Fruit fly (Drosophila melanogaster) whole organism, wandering third instar larva: ENCODE measurements around the gene CG14610.

Experiments used
- Abd-B ChIP-seq: fragments of >200 bp; optimal IDR thresholded peaks from 2 replicates; lab custom pipeline; 2017; ENCODE audit warnings: missing biosample characterization, missing genetic modification characterization
- CG32264 ChIP-seq: fragments of 200-800 bp; sonication (Bioruptor generic); optimal IDR thresholded peaks from 2 replicates; lab custom pipeline; 2016; ENCODE audit warnings: missing biosample characterization, missing genetic modification characterization
- CG9705 ChIP-seq: fragments of 200-800 bp; sonication (Bioruptor generic); optimal IDR thresholded peaks from 2 replicates; lab custom pipeline; 2018; ENCODE audit warnings: missing biosample characterization, mild to moderate bottlenecking, missing genetic modification characterization
- CrebA ChIP-seq: fragments of 200-800 bp; sonication (Bioruptor generic); optimal IDR thresholded peaks from 2 replicates; lab custom pipeline; 2016; ENCODE audit warnings: missing biosample characterization, mild to moderate bottlenecking, missing genetic modification characterization, borderline replicate concordance
- Dfd ChIP-seq: fragments of >200 bp; optimal IDR thresholded peaks from 2 replicates; lab custom pipeline; 2017; ENCODE audit warnings: missing biosample characterization, missing genetic modification characterization
- Dif ChIP-seq: fragments of 200-275, 200-300 bp; sonication (Bioruptor generic); optimal IDR thresholded peaks from 2 replicates; lab custom pipeline; 2018; ENCODE audit warnings: missing biosample characterization, missing genetic modification characterization; ENCODE audit not compliant: partially characterized antibody
- GATAd ChIP-seq: sonication (Bioruptor generic); optimal IDR thresholded peaks from 2 replicates; lab custom pipeline; 2016; ENCODE audit warnings: missing biosample characterization, missing genetic modification characterization
- HLH106 ChIP-seq: fragments of 200-800 bp; optimal IDR thresholded peaks from 3 replicates; lab custom pipeline; 2019; ENCODE audit warnings: missing biosample characterization, mild to moderate bottlenecking, missing genetic modification characterization, moderate library complexity
- Hnf4 ChIP-seq: fragments of 200-800 bp; sonication (Bioruptor generic); optimal IDR thresholded peaks from 2 replicates; lab custom pipeline; 2016; ENCODE audit warnings: missing biosample characterization, mild to moderate bottlenecking, missing genetic modification characterization
- Hr78 ChIP-seq: fragments of >200 bp; optimal IDR thresholded peaks from 2 replicates; lab custom pipeline; 2017; ENCODE audit warnings: missing biosample characterization, missing genetic modification characterization
- Hr83 ChIP-seq: fragments of 200-300 bp; sonication (Bioruptor generic); optimal IDR thresholded peaks from 2 replicates; lab custom pipeline; 2016; ENCODE audit warnings: missing biosample characterization, mild to moderate bottlenecking, missing genetic modification characterization, moderate library complexity; ENCODE audit not compliant: poor library complexity, severe bottlenecking
- Jra ChIP-seq: sonication (Bioruptor generic); optimal IDR thresholded peaks from 2 replicates; lab custom pipeline; 2016; ENCODE audit warnings: missing biosample characterization, missing genetic modification characterization
- Mio ChIP-seq: sonication (Bioruptor generic); optimal IDR thresholded peaks from 2 replicates; lab custom pipeline; 2016; ENCODE audit warnings: missing biosample characterization, missing genetic modification characterization
- Myc ChIP-seq: fragments of >200 bp; optimal IDR thresholded peaks from 2 replicates; lab custom pipeline; 2017
- N ChIP-seq: fragments of >200 bp; optimal IDR thresholded peaks from 2 replicates; lab custom pipeline; 2018; ENCODE audit warnings: missing biosample characterization, missing external identifiers, missing genetic modification characterization
- OdsH ChIP-seq: fragments of 200-800 bp; sonication (Bioruptor generic); optimal IDR thresholded peaks from 2 replicates; lab custom pipeline; 2016; ENCODE audit warnings: missing biosample characterization, mild to moderate bottlenecking, missing genetic modification characterization
- Rel ChIP-seq, 2 experiments: fragments of 200-800 bp; sonication (Bioruptor generic) in 1 of 2; optimal IDR thresholded peaks; 2 replicates in 1 of 2; 3 replicates in 1 of 2; lab custom pipeline; 2016 to 2019; ENCODE audit warnings: mild to moderate bottlenecking in 2 of 2, missing biosample characterization in 2 of 2, missing genetic modification characterization in 2 of 2, moderate library complexity in 1 of 2
- Sp1 ChIP-seq: fragments of 200-800 bp; sonication (Bioruptor generic); optimal IDR thresholded peaks from 3 replicates; lab custom pipeline; 2019; ENCODE audit warnings: missing biosample characterization, mild to moderate bottlenecking, missing genetic modification characterization, moderate library complexity
- Vsx2 ChIP-seq: fragments of 200-300, 225-300 bp; sonication (Bioruptor generic); optimal IDR thresholded peaks from 2 replicates; lab custom pipeline; 2018; ENCODE audit warnings: missing biosample characterization, missing genetic modification characterization; ENCODE audit not compliant: partially characterized antibody
- br ChIP-seq: fragments of 200-800 bp; sonication (Bioruptor generic); optimal IDR thresholded peaks from 2 replicates; lab custom pipeline; 2016; ENCODE audit warnings: missing biosample characterization, missing genetic modification characterization
- brk ChIP-seq: fragments of 200-800 bp; sonication (Bioruptor generic); optimal IDR thresholded peaks from 2 replicates; lab custom pipeline; 2016; ENCODE audit warnings: missing biosample characterization, mild to moderate bottlenecking, missing genetic modification characterization
- dl ChIP-seq, 2 experiments: fragments of 175-275, 200-275 bp in 1 of 2; fragments of 200-275 bp in 1 of 2; sonication (Bioruptor generic); optimal IDR thresholded peaks; lab custom pipeline; 2018; ENCODE audit warnings: mild to moderate bottlenecking in 2 of 2, missing biosample characterization in 2 of 2, missing genetic modification characterization in 2 of 2, moderate library complexity in 2 of 2; ENCODE audit not compliant: partially characterized antibody in 2 of 2, insufficient read depth in 1 of 2
- dmrt93B ChIP-seq: fragments of 200-800 bp; sonication (Bioruptor generic); optimal IDR thresholded peaks from 2 replicates; lab custom pipeline; 2018; ENCODE audit warnings: missing biosample characterization, mild to moderate bottlenecking, missing genetic modification characterization
- dsf ChIP-seq: sonication (Bioruptor generic); optimal IDR thresholded peaks from 2 replicates; lab custom pipeline; 2016; ENCODE audit warnings: missing biosample characterization, missing genetic modification characterization, borderline replicate concordance
- ey ChIP-seq: fragments of 200-800 bp; sonication (Bioruptor generic); optimal IDR thresholded peaks from 2 replicates; lab custom pipeline; 2016; ENCODE audit warnings: missing biosample characterization, missing genetic modification characterization
- foxo ChIP-seq, 2 experiments: fragments of 200-800 bp; sonication (Bioruptor generic); optimal IDR thresholded peaks; 2 replicates in 1 of 2; 3 replicates in 1 of 2; lab custom pipeline; 2016 to 2017; ENCODE audit warnings: missing biosample characterization in 2 of 2, missing genetic modification characterization in 2 of 2
- fru ChIP-seq: fragments of 200-800 bp; sonication (Bioruptor generic); optimal IDR thresholded peaks from 3 replicates; lab custom pipeline; 2016; ENCODE audit warnings: missing biosample characterization, mild to moderate bottlenecking, missing genetic modification characterization
- h ChIP-seq: fragments of 200-800 bp; sonication (Bioruptor generic); optimal IDR thresholded peaks from 3 replicates; lab custom pipeline; 2016; ENCODE audit warnings: missing biosample characterization, mild to moderate bottlenecking, missing genetic modification characterization
- jim ChIP-seq: fragments of 175-275, 200-325 bp; sonication (Bioruptor generic); optimal IDR thresholded peaks from 2 replicates; lab custom pipeline; 2016; ENCODE audit warnings: missing biosample characterization, mild to moderate bottlenecking, missing genetic modification characterization
- lola ChIP-seq: fragments of >200 bp; optimal IDR thresholded peaks from 2 replicates; lab custom pipeline; 2017; ENCODE audit warnings: missing biosample characterization, missing genetic modification characterization
- pan ChIP-seq: fragments of >200 bp; optimal IDR thresholded peaks from 2 replicates; lab custom pipeline; 2017
- psq ChIP-seq: fragments of 200-800 bp; sonication (Bioruptor generic); optimal IDR thresholded peaks from 3 replicates; lab custom pipeline; 2017; ENCODE audit warnings: missing biosample characterization, mild to moderate bottlenecking, missing genetic modification characterization, moderate library complexity
- rgr ChIP-seq: fragments of 200-800 bp; sonication (Bioruptor generic); optimal IDR thresholded peaks from 3 replicates; lab custom pipeline; 2016; ENCODE audit warnings: missing biosample characterization, mild to moderate bottlenecking, missing genetic modification characterization
- sage ChIP-seq: fragments of 200-800 bp; sonication (Bioruptor generic); optimal IDR thresholded peaks from 2 replicates; lab custom pipeline; 2016; ENCODE audit warnings: missing biosample characterization, mild to moderate bottlenecking, missing genetic modification characterization
- sv ChIP-seq: fragments of 200-800 bp; sonication (Bioruptor generic); optimal IDR thresholded peaks from 3 replicates; lab custom pipeline; 2016; ENCODE audit warnings: missing biosample characterization, missing genetic modification characterization
- tai ChIP-seq: sonication (Bioruptor generic); optimal IDR thresholded peaks from 2 replicates; lab custom pipeline; 2016; ENCODE audit warnings: missing biosample characterization, missing genetic modification characterization
- usp ChIP-seq: fragments of >200 bp; optimal IDR thresholded peaks from 2 replicates; lab custom pipeline; 2017; ENCODE audit warnings: missing biosample characterization, missing genetic modification characterization
- woc ChIP-seq: sonication (Bioruptor generic); optimal IDR thresholded peaks from 2 replicates; lab custom pipeline; 2016; ENCODE audit warnings: missing biosample characterization, mild to moderate bottlenecking, missing genetic modification characterization

CG14610 gene

dm6 chr3R:7112977-7113376 is 31.1 kb downstream of the CG14610 start:
- TF ChIP-seq lola (no peak), Jra (GFP tag; lab: Kevin White, UChicago) (no peak), Dif (GFP tag; lab: Kevin White, UChicago) (no peak), Mio (GFP tag; lab: Kevin White, UChicago) (no peak), psq (GFP tag; lab: Kevin White, UChicago) (no peak), Hr78 (GFP tag; lab: Kevin White, UChicago) (no peak), usp (GFP tag; lab: Kevin White, UChicago) (no peak), Myc (no peak)

- TF ChIP-seq h (no peak), usp (GFP tag; lab: Kevin White, UChicago) (no peak), N (GFP tag; lab: Kevin White, UChicago) (no peak)
These were observed 32.8 kb downstream of the CG14610 start for dm6 chr3R:7111206-7111858.

dm6 chr3R:7109760-7110303 is 34.3 kb downstream of the CG14610 start:
- TF ChIP-seq Dif (GFP tag; lab: Kevin White, UChicago) (peak; percentile 81), psq (GFP tag; lab: Kevin White, UChicago) (peak; percentile 52), dl (GFP tag; optimal IDR thresholded peaks at IDR 0.05; lab: Kevin White, UChicago; ENCODE audit: insufficient read depth in 1 of 2, partially characterized antibody in 2 of 2) (peak; percentile 59 to 66), Hnf4 (GFP tag; lab: Kevin White, UChicago) (no peak)

- TF ChIP-seq Mio (GFP tag; lab: Kevin White, UChicago) (no peak), tai (GFP tag; lab: Kevin White, UChicago) (no peak), dmrt93B (peak; percentile 94), sv (GFP tag; lab: Kevin White, UChicago) (peak; percentile 91), Vsx2 (no peak), ey (peak; percentile 96), pan (lab: Kevin White, UChicago) (no peak), Rel (GFP tag; optimal IDR thresholded peaks at IDR 0.05; lab: Kevin White, UChicago) (no peak), Rel (tag; optimal IDR thresholded peaks at IDR 0.05; lab: Kevin White, UChicago) (peak; percentile 73), foxo (GFP tag; optimal IDR thresholded peaks at IDR 0.05; lab: Kevin White, UChicago) (peak in 1 of 2 experiments; percentile 97), Sp1 (GFP tag; lab: Kevin White, UChicago) (peak; percentile 91), Dfd (GFP tag; lab: Kevin White, UChicago) (no peak), jim (peak; percentile 59), woc (GFP tag; lab: Kevin White, UChicago) (peak; percentile 96), psq (GFP tag; lab: Kevin White, UChicago) (peak; percentile 92), Jra (GFP tag; lab: Kevin White, UChicago) (peak; percentile 94), usp (GFP tag; lab: Kevin White, UChicago) (no peak), sage (GFP tag; lab: Kevin White, UChicago) (peak; percentile 54), brk (peak; percentile 91), CG32264 (GFP tag; lab: Kevin White, UChicago) (peak; percentile 81), lola (no peak), dl (GFP tag; optimal IDR thresholded peaks at IDR 0.05; lab: Kevin White, UChicago; ENCODE audit: insufficient read depth in 1 of 2, partially characterized antibody in 2 of 2) (peak in 1 of 2 experiments; percentile 18), Hr83 (no peak), br (GFP tag; lab: Kevin White, UChicago) (peak; percentile 92), dsf (GFP tag; lab: Kevin White, UChicago) (peak; percentile 74), fru (peak; percentile 96), Hnf4 (GFP tag; lab: Kevin White, UChicago) (peak; percentile 94), CG9705 (GFP tag; lab: Kevin White, UChicago) (peak; percentile 91), Hr78 (GFP tag; lab: Kevin White, UChicago) (no peak), N (GFP tag; lab: Kevin White, UChicago) (no peak), h (peak; percentile 97), rgr (peak; percentile 96), HLH106 (tag; lab: Kevin White, UChicago) (peak; percentile 98), Dif (GFP tag; lab: Kevin White, UChicago) (no peak), CrebA (GFP tag; lab: Kevin White, UChicago) (peak; percentile 41), GATAd (GFP tag; lab: Kevin White, UChicago) (peak; percentile 78), Abd-B (GFP tag; lab: Kevin White, UChicago) (no peak), OdsH (GFP tag; lab: Kevin White, UChicago) (peak; percentile 98), Myc (no peak)
- TF ChIP-seq, all 38 proteins: peak for 25
These were observed 35.3 kb downstream of the CG14610 start for dm6 chr3R:7108589-7109312.
